Worm (Caenorhabditis elegans) whole organism, L1 larva: ENCODE data around the gene mob-1.

Source experiments
- C04F5.9 ChIP-seq: sonication (generic microtip); optimal IDR thresholded peaks from 2 replicates; lab custom pipeline; 2016; ENCODE audit warnings: missing genetic modification characterization, missing compliant biosample characterization
- C16A3.4 ChIP-seq: fragments of 150-350 bp; optimal IDR thresholded peaks from 2 replicates; lab custom pipeline; 2014; ENCODE audit warnings: missing biosample characterization, missing genetic modification characterization
- Y116A8C.19 ChIP-seq: sonication (generic microtip); optimal IDR thresholded peaks from 2 replicates; lab custom pipeline; 2016; ENCODE audit warnings: missing compliant biosample characterization, missing genetic modification characterization, borderline replicate concordance
- aha-1 ChIP-seq: fragments of 150-350 bp; optimal IDR thresholded peaks from 2 replicates; lab custom pipeline; 2014; ENCODE audit warnings: missing biosample characterization, missing genetic modification characterization
- alr-1 ChIP-seq: fragments of 200-800 bp; sonication (Bioruptor generic); optimal IDR thresholded peaks from 2 replicates; lab custom pipeline; 2018; ENCODE audit warnings: borderline replicate concordance, mild to moderate bottlenecking, missing genetic modification characterization, missing compliant biosample characterization
- aly-2 ChIP-seq: fragments of 150-350 bp; optimal IDR thresholded peaks from 2 replicates; lab custom pipeline; 2014; ENCODE audit warnings: missing biosample characterization, missing genetic modification characterization
- ama-1 ChIP-seq: fragments of 150-350 bp; optimal IDR thresholded peaks from 2 replicates; lab custom pipeline; 2014
- blmp-1 ChIP-seq: fragments of 150-350 bp; optimal IDR thresholded peaks from 2 replicates; lab custom pipeline; 2014; ENCODE audit warnings: missing biosample characterization, missing genetic modification characterization
- ceh-63 ChIP-seq: fragments of 200-800 bp; sonication (Bioruptor generic); optimal IDR thresholded peaks from 2 replicates; lab custom pipeline; 2018; ENCODE audit warnings: mild to moderate bottlenecking, missing genetic modification characterization, missing compliant biosample characterization
- ceh-82 ChIP-seq, 3 experiments: fragments of 150-350 bp in 1 of 3; sonication (generic microtip) in 2 of 3; optimal IDR thresholded peaks; 2 replicates each; lab custom pipeline; 2014 to 2017; ENCODE audit warnings: missing biosample characterization in 3 of 3, missing genetic modification characterization in 3 of 3
- dsc-1 ChIP-seq: sonication (generic microtip); optimal IDR thresholded peaks from 2 replicates; lab custom pipeline; 2016; ENCODE audit warnings: mild to moderate bottlenecking, missing genetic modification characterization, missing compliant biosample characterization
- efl-1 ChIP-seq, 4 experiments: fragments of 150-350 bp; optimal IDR thresholded peaks in 3 of 4; peaks in 1 of 4; 1 replicate in 1 of 4; 2 replicates in 3 of 4; lab custom pipeline; 2014; ENCODE audit warnings: missing biosample characterization in 2 of 4, missing genetic modification characterization in 2 of 4, missing genetic modification reagents in 2 of 4
- efl-3 ChIP-seq: fragments of 200-800 bp; sonication (Bioruptor generic); optimal IDR thresholded peaks from 2 replicates; lab custom pipeline; 2018; ENCODE audit warnings: mild to moderate bottlenecking, missing genetic modification characterization, missing compliant biosample characterization
- egl-27 ChIP-seq, 2 experiments: fragments of 150-350 bp in 1 of 2; sonication (generic microtip); optimal IDR thresholded peaks; 3 replicates each; lab custom pipeline; 2017 to 2018; ENCODE audit warnings: missing biosample characterization in 2 of 2, missing genetic modification characterization in 2 of 2, missing genetic modification reagents in 2 of 2
- elt-2 ChIP-seq: sonication (generic microtip); optimal IDR thresholded peaks from 2 replicates; lab custom pipeline; 2016; ENCODE audit warnings: missing genetic modification characterization, mild to moderate bottlenecking, inconsistent platforms, missing compliant biosample characterization, missing genetic modification reagents
- elt-3 ChIP-seq, 6 experiments: fragments of 150-350 bp in 1 of 6; sonication (generic microtip); optimal IDR thresholded peaks; 2 replicates each; lab custom pipeline; 2017 to 2018; ENCODE audit warnings: missing biosample characterization in 6 of 6, missing genetic modification characterization in 6 of 6, inconsistent platforms in 1 of 6
- ets-5 ChIP-seq: fragments of 200-800 bp; sonication (Bioruptor generic); IDR thresholded peaks from 2 replicates; pipeline ENCODE4 v1.3.6; 2022; ENCODE audit warnings: missing genetic modification characterization, missing compliant biosample characterization
- fkh-10 ChIP-seq: sonication (generic microtip); optimal IDR thresholded peaks from 2 replicates; lab custom pipeline; 2017; ENCODE audit warnings: missing biosample characterization, missing genetic modification reagents, missing genetic modification characterization
- grh-1 ChIP-seq: fragments of 200-800 bp; sonication (Bioruptor generic); IDR thresholded peaks from 2 replicates; pipeline ENCODE4 v1.3.6; 2022; ENCODE audit warnings: missing genetic modification reagents, missing genetic modification characterization, missing compliant biosample characterization
- hlh-17 ChIP-seq: fragments of 200-800 bp; sonication (Bioruptor generic); optimal IDR thresholded peaks from 2 replicates; lab custom pipeline; 2018; ENCODE audit warnings: missing genetic modification characterization, mild to moderate bottlenecking, missing compliant biosample characterization, moderate library complexity, borderline replicate concordance
- hlh-4 ChIP-seq: sonication (generic microtip); optimal IDR thresholded peaks from 2 replicates; lab custom pipeline; 2016; ENCODE audit warnings: mild to moderate bottlenecking, missing genetic modification characterization, missing compliant biosample characterization
- isw-1 ChIP-seq: fragments of 200-800 bp; sonication (Bioruptor generic); IDR thresholded peaks from 2 replicates; pipeline ENCODE4 v1.3.6; 2022; ENCODE audit warnings: missing genetic modification characterization, missing compliant biosample characterization
- lin-35 ChIP-seq, 2 experiments: fragments of 150-350 bp; optimal IDR thresholded peaks; 2 replicates each; lab custom pipeline; 2014; ENCODE audit warnings: missing biosample characterization in 2 of 2, missing genetic modification characterization in 2 of 2, missing genetic modification reagents in 2 of 2
- lin-39 ChIP-seq: fragments of 150-350 bp; optimal IDR thresholded peaks from 2 replicates; lab custom pipeline; 2014; ENCODE audit warnings: missing biosample characterization, missing genetic modification reagents, missing genetic modification characterization
- lir-3 ChIP-seq: sonication (generic microtip); optimal IDR thresholded peaks from 2 replicates; lab custom pipeline; 2016; ENCODE audit warnings: mild to moderate bottlenecking, missing genetic modification characterization, moderate library complexity, missing compliant biosample characterization; ENCODE audit not compliant: poor library complexity
- lsy-2 ChIP-seq, 2 experiments: fragments of 150-350 bp; optimal IDR thresholded peaks; 2 replicates each; lab custom pipeline; 2014; ENCODE audit warnings: missing biosample characterization in 2 of 2, missing genetic modification characterization in 2 of 2
- mab-9 ChIP-seq: fragments of 200-800 bp; sonication (Bioruptor generic); IDR thresholded peaks from 2 replicates; pipeline ENCODE4 v1.3.6; 2022; ENCODE audit warnings: missing genetic modification reagents, missing genetic modification characterization, missing compliant biosample characterization
- mdl-1 ChIP-seq, 2 experiments: fragments of 150-350 bp; optimal IDR thresholded peaks; 2 replicates each; lab custom pipeline; 2014 to 2017; ENCODE audit warnings: missing biosample characterization in 2 of 2, missing genetic modification characterization in 2 of 2, inconsistent platforms in 1 of 2
- mep-1 ChIP-seq: fragments of 150-350 bp; optimal IDR thresholded peaks from 2 replicates; lab custom pipeline; 2014; ENCODE audit warnings: missing biosample characterization, missing genetic modification characterization
- nhr-12 ChIP-seq: sonication (generic microtip); optimal IDR thresholded peaks from 2 replicates; lab custom pipeline; 2017; ENCODE audit warnings: missing biosample characterization, missing genetic modification characterization
- nhr-19 ChIP-seq: fragments of 200-800 bp; sonication (Bioruptor generic); conservative IDR thresholded peaks from 2 replicates; pipeline ENCODE4 v1.3.6; 2022; ENCODE audit warnings: missing genetic modification characterization, missing compliant biosample characterization
- nhr-20 ChIP-seq: sonication (generic microtip); optimal IDR thresholded peaks from 2 replicates; lab custom pipeline; 2016; ENCODE audit warnings: mild to moderate bottlenecking, missing genetic modification characterization, missing compliant biosample characterization
- nhr-28 ChIP-seq: fragments of 150-350 bp; optimal IDR thresholded peaks from 2 replicates; lab custom pipeline; 2014; ENCODE audit warnings: missing biosample characterization, missing genetic modification characterization
- nhr-47 ChIP-seq: sonication (generic microtip); optimal IDR thresholded peaks from 2 replicates; lab custom pipeline; 2016; ENCODE audit warnings: mild to moderate bottlenecking, missing genetic modification characterization, moderate library complexity, missing compliant biosample characterization
- nhr-71 ChIP-seq: sonication (generic microtip); optimal IDR thresholded peaks from 2 replicates; lab custom pipeline; 2016; ENCODE audit warnings: mild to moderate bottlenecking, missing genetic modification characterization, moderate library complexity, missing compliant biosample characterization
- nhr-77 ChIP-seq: fragments of 150-350 bp; optimal IDR thresholded peaks from 2 replicates; lab custom pipeline; 2014; ENCODE audit warnings: missing biosample characterization, missing genetic modification characterization
- nhr-84 ChIP-seq: sonication (generic microtip); optimal IDR thresholded peaks from 2 replicates; lab custom pipeline; 2017; ENCODE audit warnings: missing biosample characterization, missing genetic modification characterization
- nhr-85 ChIP-seq: sonication (generic microtip); peaks from one replicate; lab custom pipeline; 2016; ENCODE audit warnings: missing genetic modification characterization, inconsistent platforms, missing compliant biosample characterization
- pax-3 ChIP-seq: fragments of 200-800 bp; sonication (Bioruptor generic); optimal IDR thresholded peaks from 2 replicates; lab custom pipeline; 2018; ENCODE audit warnings: mild to moderate bottlenecking, missing genetic modification characterization, moderate library complexity, missing compliant biosample characterization
- pqm-1 ChIP-seq: sonication (generic microtip); optimal IDR thresholded peaks from 3 replicates; lab custom pipeline; 2017; ENCODE audit warnings: missing biosample characterization, missing genetic modification characterization
- skn-1 ChIP-seq: fragments of 150-350 bp; optimal IDR thresholded peaks from 2 replicates; lab custom pipeline; 2014; ENCODE audit warnings: missing biosample characterization, missing genetic modification characterization
- snu-23 ChIP-seq: sonication (generic microtip); optimal IDR thresholded peaks from 2 replicates; lab custom pipeline; 2016; ENCODE audit warnings: missing genetic modification characterization, missing compliant biosample characterization
- sox-4 ChIP-seq: sonication (generic microtip); optimal IDR thresholded peaks from 2 replicates; lab custom pipeline; 2016; ENCODE audit warnings: missing genetic modification characterization, missing compliant biosample characterization
- sup-37 ChIP-seq: fragments of 200-800 bp; sonication (Bioruptor generic); optimal IDR thresholded peaks from 2 replicates; lab custom pipeline; 2018; ENCODE audit warnings: mild to moderate bottlenecking, missing genetic modification characterization, missing compliant biosample characterization
- swsn-7 ChIP-seq: sonication (generic microtip); optimal IDR thresholded peaks from 2 replicates; lab custom pipeline; 2016; ENCODE audit warnings: missing genetic modification characterization, missing compliant biosample characterization
- tlp-1 ChIP-seq: fragments of 150-350 bp; optimal IDR thresholded peaks from 2 replicates; lab custom pipeline; 2014; ENCODE audit warnings: missing biosample characterization, missing genetic modification characterization
- unc-130 ChIP-seq: fragments of 150-350 bp; optimal IDR thresholded peaks from 2 replicates; lab custom pipeline; 2017; ENCODE audit warnings: missing biosample characterization, missing genetic modification characterization, inconsistent platforms
- unc-30 ChIP-seq: sonication (generic microtip); optimal IDR thresholded peaks from 2 replicates; lab custom pipeline; 2017; ENCODE audit warnings: missing biosample characterization, missing genetic modification characterization
- unc-62 ChIP-seq: fragments of 150-350 bp; optimal IDR thresholded peaks from 2 replicates; lab custom pipeline; 2014; ENCODE audit warnings: missing biosample characterization, missing genetic modification reagents, missing genetic modification characterization
- unc-86 ChIP-seq: sonication (generic microtip); optimal IDR thresholded peaks from 2 replicates; lab custom pipeline; 2016; ENCODE audit warnings: missing genetic modification characterization, missing compliant biosample characterization
- unc-98 ChIP-seq: fragments of 200-800 bp; sonication (Bioruptor generic); IDR thresholded peaks from 2 replicates; pipeline ENCODE4 v1.3.6; 2022; ENCODE audit warnings: missing genetic modification characterization, missing compliant biosample characterization
- vab-15 ChIP-seq: sonication (generic microtip); optimal IDR thresholded peaks from 2 replicates; lab custom pipeline; 2017; ENCODE audit warnings: missing genotype, mild to moderate bottlenecking, missing genetic modification characterization, missing compliant biosample characterization
- ztf-11 ChIP-seq, 2 experiments: sonication (generic microtip); optimal IDR thresholded peaks; 2 replicates each; lab custom pipeline; 2016 to 2017; ENCODE audit warnings: missing genetic modification characterization in 2 of 2, missing biosample characterization in 1 of 2, missing compliant biosample characterization in 1 of 2

Gene mob-1

ce11 chrIV:11857159-11857565, 3.2 kb upstream of the mob-1 start (continued):
- TF ChIP-seq lin-35 (GFP tag; optimal IDR thresholded peaks at IDR 0.05; lab: Kevin White, UChicago) (peak; percentile 48 to 68), Y116A8C.19 (no peak), lsy-2 (tag; optimal IDR thresholded peaks at IDR 0.05; lab: Kevin White, UChicago) (peak; percentile 53 to 86), elt-2 (tag; lab: Kevin White, UChicago) (no peak), unc-130 (tag; lab: Kevin White, UChicago) (peak; percentile 70), C16A3.4 (tag; lab: Kevin White, UChicago) (peak; percentile 56), hlh-4 (no peak), sox-4 (tag; lab: Kevin White, UChicago) (no peak), ets-5 (no peak), sup-37 (GFP tag; lab: Kevin White, UChicago) (no peak), dsc-1 (tag; lab: Kevin White, UChicago) (peak; percentile 71), nhr-47 (tag; lab: Kevin White, UChicago) (peak; percentile 71), alr-1 (no peak), skn-1 (tag; lab: Kevin White, UChicago) (peak; percentile 81), efl-1 (optimal IDR thresholded peaks at IDR 0.05; lab: Kevin White, UChicago) (peak; percentile 64 to 73), efl-1 (GFP tag; optimal IDR thresholded peaks at IDR 0.05 in 1 of 2; lab: Kevin White, UChicago) (peak; percentile 46 to 53), nhr-77 (peak; percentile 68), grh-1 (GFP tag; lab: Robert Waterston, UW) (no peak), blmp-1 (tag; lab: Kevin White, UChicago) (no peak), tlp-1 (tag; lab: Kevin White, UChicago) (no peak), aha-1 (tag; lab: Kevin White, UChicago) (no peak), mab-9 (GFP tag; lab: Robert Waterston, UW) (no peak), hlh-17 (GFP tag; lab: Kevin White, UChicago) (no peak), unc-86 (tag; lab: Kevin White, UChicago) (peak; percentile 61), nhr-85 (tag; lab: Kevin White, UChicago) (no peak), egl-27 (tag; optimal IDR thresholded peaks at IDR 0.05; lab: Kevin White, UChicago) (peak in 1 of 2 experiments; percentile 35), ceh-63 (GFP tag; lab: Kevin White, UChicago) (no peak), mdl-1 (tag; optimal IDR thresholded peaks at IDR 0.05; lab: Kevin White, UChicago) (peak in 1 of 2 experiments; percentile 41), pqm-1 (tag; lab: Kevin White, UChicago) (no peak), nhr-19 (GFP tag; lab: Robert Waterston, UW) (peak; percentile 45; the same call in 1 of the 2 replicates), ztf-11 (tag; optimal IDR thresholded peaks at IDR 0.05; lab: Kevin White, UChicago) (no peak), aly-2 (tag; lab: Kevin White, UChicago) (no peak), nhr-71 (tag; lab: Kevin White, UChicago) (peak; percentile 83), nhr-28 (tag; lab: Kevin White, UChicago) (no peak), unc-30 (no peak), vab-15 (tag; lab: Kevin White, UChicago) (no peak), nhr-20 (tag; lab: Kevin White, UChicago) (peak; percentile 48), elt-3 (tag; optimal IDR thresholded peaks at IDR 0.05; lab: Kevin White, UChicago) (no peak), lin-39 (no peak), isw-1 (GFP tag; lab: Robert Waterston, UW) (peak; percentile 64), nhr-84 (tag; lab: Kevin White, UChicago) (no peak), mep-1 (peak; percentile 71), fkh-10 (GFP tag; lab: Kevin White, UChicago) (peak; percentile 84), efl-3 (GFP tag; lab: Kevin White, UChicago) (no peak), ama-1 (lab: Kevin White, UChicago) (no peak), swsn-7 (tag; lab: Kevin White, UChicago) (peak; percentile 68), pax-3 (tag; lab: Kevin White, UChicago) (peak; percentile 34), nhr-12 (tag; lab: Kevin White, UChicago) (no peak), unc-62 (no peak), lir-3 (tag; lab: Kevin White, UChicago) (peak; percentile 32), C04F5.9 (tag; lab: Kevin White, UChicago) (no peak), snu-23 (GFP tag; lab: Kevin White, UChicago) (peak; percentile 78), ceh-82 (tag; optimal IDR thresholded peaks at IDR 0.05; lab: Kevin White, UChicago) (peak; percentile 53 to 89 (median 61)), unc-98 (GFP tag; lab: Robert Waterston, UW) (no peak)
